Worm (Caenorhabditis elegans) whole organism, L4 larva: Measurements from ENCODE around the gene cdka-1.

Source experiments
- F10B5.3 ChIP-seq: sonication (generic microtip); optimal IDR thresholded peaks from 2 replicates; lab custom pipeline; 2016; ENCODE audit warnings: mild to moderate bottlenecking, missing genetic modification characterization, missing compliant biosample characterization
- T20F7.1 ChIP-seq: fragments of 200-800 bp; sonication (Bioruptor generic); optimal IDR thresholded peaks from 2 replicates; lab custom pipeline; 2018; ENCODE audit warnings: mild to moderate bottlenecking, missing genetic modification characterization, missing compliant biosample characterization
- Y75B8A.6 ChIP-seq: fragments of 200-800 bp; sonication (Bioruptor generic); IDR thresholded peaks from 2 replicates; pipeline ENCODE4 v1.3.6; 2022; ENCODE audit warnings: missing genetic modification reagents, missing genetic modification characterization, missing compliant biosample characterization
- ZK337.2 ChIP-seq: fragments of 200-800 bp; sonication (Bioruptor generic); IDR thresholded peaks from 2 replicates; pipeline ENCODE4 v1.3.6; 2022; ENCODE audit warnings: missing genetic modification reagents, missing genetic modification characterization, missing compliant biosample characterization
- aha-1 ChIP-seq: fragments of 150-350 bp; peaks from one replicate; lab custom pipeline; 2014; ENCODE audit warnings: missing biosample characterization, missing genetic modification characterization
- aly-2 ChIP-seq: sonication (generic microtip); optimal IDR thresholded peaks from 2 replicates; lab custom pipeline; 2018; ENCODE audit warnings: missing biosample characterization, missing genetic modification characterization
- ama-1 ChIP-seq: fragments of 150-350 bp; optimal IDR thresholded peaks from 2 replicates; lab custom pipeline; 2014; ENCODE audit warnings: inconsistent platforms, mixed read lengths
- attf-4 ChIP-seq: sonication (generic microtip); optimal IDR thresholded peaks from 3 replicates; lab custom pipeline; 2017; ENCODE audit warnings: missing biosample characterization, missing genetic modification characterization
- ceh-32 ChIP-seq: sonication (generic microtip); optimal IDR thresholded peaks from 2 replicates; lab custom pipeline; 2016; ENCODE audit warnings: mild to moderate bottlenecking, missing genetic modification characterization, missing compliant biosample characterization; ENCODE audit not compliant: poor library complexity
- ceh-62 ChIP-seq: sonication (generic microtip); optimal IDR thresholded peaks from 2 replicates; lab custom pipeline; 2017; ENCODE audit warnings: missing biosample characterization, missing genetic modification characterization
- ceh-82 ChIP-seq: sonication (generic microtip); optimal IDR thresholded peaks from 2 replicates; lab custom pipeline; 2017; ENCODE audit warnings: missing biosample characterization, missing genetic modification characterization
- daf-16 ChIP-seq, 3 experiments: sonication (generic microtip); optimal IDR thresholded peaks; 2 replicates each; lab custom pipeline; 2016 to 2017; ENCODE audit warnings: missing genetic modification characterization in 3 of 3, missing genetic modification reagents in 3 of 3, mild to moderate bottlenecking in 2 of 3, missing compliant biosample characterization in 2 of 3, missing biosample characterization in 1 of 3, moderate library complexity in 1 of 3
- daf-8 ChIP-seq: fragments of 200-800 bp; sonication (Bioruptor generic); IDR thresholded peaks from 2 replicates; pipeline ENCODE4 v1.3.6; 2022; ENCODE audit warnings: missing genetic modification characterization, missing compliant biosample characterization
- dmd-6 ChIP-seq: fragments of 200-800 bp; sonication (Bioruptor generic); IDR thresholded peaks from 2 replicates; pipeline ENCODE4 v1.3.6; 2022; ENCODE audit warnings: missing genetic modification reagents, missing genetic modification characterization, missing compliant biosample characterization
- dmd-8 ChIP-seq: fragments of 200-800 bp; sonication (Bioruptor generic); IDR thresholded peaks from 2 replicates; pipeline ENCODE4 v1.3.6; 2022; ENCODE audit warnings: missing genetic modification characterization, missing compliant biosample characterization
- dpl-1 ChIP-seq: fragments of 150-350 bp; optimal IDR thresholded peaks from 2 replicates; lab custom pipeline; 2014; ENCODE audit warnings: missing biosample characterization, missing genetic modification reagents, missing genetic modification characterization
- fkh-10 ChIP-seq: fragments of 150-350 bp; optimal IDR thresholded peaks from 2 replicates; lab custom pipeline; 2014; ENCODE audit warnings: missing biosample characterization, missing genetic modification reagents, missing genetic modification characterization
- fos-1 ChIP-seq: fragments of 150-350 bp; optimal IDR thresholded peaks from 2 replicates; lab custom pipeline; 2014; ENCODE audit warnings: missing biosample characterization, missing genetic modification characterization
- gei-8 ChIP-seq: fragments of 200-800 bp; sonication (Bioruptor generic); optimal IDR thresholded peaks from 2 replicates; lab custom pipeline; 2018; ENCODE audit warnings: mild to moderate bottlenecking, missing genetic modification characterization, missing compliant biosample characterization
- hmg-1.1 ChIP-seq: fragments of 200-800 bp; sonication (Bioruptor generic); IDR thresholded peaks from 2 replicates; pipeline ENCODE4 v1.3.6; 2022; ENCODE audit warnings: missing genetic modification reagents, missing genetic modification characterization, missing compliant biosample characterization
- lim-7 ChIP-seq: fragments of 200-800 bp; sonication (Bioruptor generic); IDR thresholded peaks from 2 replicates; pipeline ENCODE4 v1.3.6; 2022; ENCODE audit warnings: missing genetic modification characterization, missing compliant biosample characterization
- lin-1 ChIP-seq: fragments of 200-800 bp; sonication (Bioruptor generic); IDR thresholded peaks from 2 replicates; pipeline ENCODE4 v1.3.6; 2022; ENCODE audit warnings: missing genetic modification reagents, missing genetic modification characterization, missing compliant biosample characterization
- lin-29 ChIP-seq: fragments of 200-800 bp; sonication (Bioruptor generic); IDR thresholded peaks from 2 replicates; pipeline ENCODE4 v1.3.6; 2022; ENCODE audit warnings: missing genetic modification reagents, missing genetic modification characterization, missing compliant biosample characterization
- lin-38 ChIP-seq: fragments of 200-800 bp; sonication (Bioruptor generic); IDR thresholded peaks from 2 replicates; pipeline ENCODE4 v1.3.6; 2022; ENCODE audit warnings: missing genetic modification reagents, missing genetic modification characterization, missing compliant biosample characterization
- lin-39 ChIP-seq: fragments of 150-350 bp; optimal IDR thresholded peaks from 2 replicates; lab custom pipeline; 2014; ENCODE audit warnings: missing biosample characterization, missing genetic modification reagents, missing genetic modification characterization
- lir-3 ChIP-seq: sonication (generic microtip); optimal IDR thresholded peaks from 2 replicates; lab custom pipeline; 2016; ENCODE audit warnings: mild to moderate bottlenecking, missing genetic modification characterization, missing compliant biosample characterization
- madf-9 ChIP-seq: fragments of 200-800 bp; sonication (Bioruptor generic); conservative IDR thresholded peaks from 2 replicates; pipeline ENCODE4 v1.3.6; 2022; ENCODE audit warnings: missing genetic modification reagents, missing genetic modification characterization, missing compliant biosample characterization
- mdl-1 ChIP-seq, 2 experiments: fragments of 150-350 bp in 1 of 2; sonication (generic microtip) in 1 of 2; optimal IDR thresholded peaks; 2 replicates each; lab custom pipeline; 2014 to 2017; ENCODE audit warnings: missing biosample characterization in 2 of 2, missing genetic modification characterization in 2 of 2
- mdt-29 ChIP-seq: fragments of 200-800 bp; sonication (Bioruptor generic); IDR thresholded peaks from 2 replicates; pipeline ENCODE4 v1.3.6; 2022; ENCODE audit warnings: missing genetic modification reagents, missing genetic modification characterization, missing compliant biosample characterization
- mep-1 ChIP-seq: fragments of 150-350 bp; sonication (generic microtip); optimal IDR thresholded peaks from 3 replicates; lab custom pipeline; 2014; ENCODE audit warnings: missing biosample characterization, missing genetic modification characterization
- mxl-2 ChIP-seq: fragments of 200-800 bp; sonication (Bioruptor generic); conservative IDR thresholded peaks from 2 replicates; pipeline ENCODE4 v1.3.6; 2022; ENCODE audit warnings: missing genetic modification reagents, missing genetic modification characterization, missing compliant biosample characterization
- mxl-3 ChIP-seq: fragments of 200-800 bp; sonication (Bioruptor generic); optimal IDR thresholded peaks from 2 replicates; lab custom pipeline; 2018; ENCODE audit warnings: mild to moderate bottlenecking, missing genetic modification characterization, missing compliant biosample characterization
- nhr-10 ChIP-seq: fragments of 150-350 bp; optimal IDR thresholded peaks from 2 replicates; lab custom pipeline; 2014; ENCODE audit warnings: missing biosample characterization, missing genetic modification characterization
- nhr-102 ChIP-seq: sonication (generic microtip); optimal IDR thresholded peaks from 2 replicates; lab custom pipeline; 2016; ENCODE audit warnings: mild to moderate bottlenecking, missing genetic modification characterization, moderate library complexity, missing compliant biosample characterization
- nhr-237 ChIP-seq: sonication (generic microtip); optimal IDR thresholded peaks from 2 replicates; lab custom pipeline; 2017; ENCODE audit warnings: missing biosample characterization, missing genetic modification characterization
- nhr-25 ChIP-seq: sonication (generic microtip); optimal IDR thresholded peaks from 2 replicates; lab custom pipeline; 2017; ENCODE audit warnings: missing genetic modification characterization, mild to moderate bottlenecking, missing compliant biosample characterization, antibody characterized with exemption, moderate library complexity, borderline replicate concordance; ENCODE audit not compliant: insufficient read depth
- nhr-28 ChIP-seq: fragments of 150-350 bp; optimal IDR thresholded peaks from 2 replicates; lab custom pipeline; 2014; ENCODE audit warnings: missing biosample characterization, missing genetic modification characterization
- nhr-77 ChIP-seq: fragments of 150-350 bp; optimal IDR thresholded peaks from 2 replicates; lab custom pipeline; 2014; ENCODE audit warnings: missing biosample characterization, missing genetic modification characterization
- pha-4 ChIP-seq, 2 experiments: fragments of 150-350 bp in 1 of 2; fragments of 200-800 bp in 1 of 2; sonication (Bioruptor generic) in 1 of 2; IDR thresholded peaks in 1 of 2; optimal IDR thresholded peaks in 1 of 2; 2 replicates each; pipeline versions ENCODE4 v1.3.6 to Lab custom; 2014 to 2022; ENCODE audit warnings: missing genetic modification characterization in 2 of 2, missing genetic modification reagents in 2 of 2, missing biosample characterization in 1 of 2, missing compliant biosample characterization in 1 of 2
- php-3 ChIP-seq: fragments of 200-800 bp; sonication (Bioruptor generic); IDR thresholded peaks from 2 replicates; pipeline ENCODE4 v1.3.6; 2022; ENCODE audit warnings: missing genetic modification reagents, missing genetic modification characterization, missing compliant biosample characterization
- pqm-1 ChIP-seq: sonication (generic microtip); optimal IDR thresholded peaks from 2 replicates; lab custom pipeline; 2017; ENCODE audit warnings: missing biosample characterization, missing genetic modification characterization
- saeg-2 ChIP-seq: fragments of 200-800 bp; sonication (Bioruptor generic); IDR thresholded peaks from 2 replicates; pipeline ENCODE4 v1.3.6; 2022; ENCODE audit warnings: missing genetic modification reagents, missing genetic modification characterization, missing compliant biosample characterization
- set-16 ChIP-seq: fragments of 200-800 bp; sonication (Bioruptor generic); IDR thresholded peaks from 2 replicates; pipeline ENCODE4 v1.3.6; 2022; ENCODE audit warnings: missing genetic modification reagents, missing genetic modification characterization, missing compliant biosample characterization
- snpc-4 ChIP-seq: fragments of 150-350 bp; optimal IDR thresholded peaks from 2 replicates; lab custom pipeline; 2014; ENCODE audit warnings: missing biosample characterization, missing genetic modification characterization
- spr-1 ChIP-seq: sonication (generic microtip); optimal IDR thresholded peaks from 2 replicates; lab custom pipeline; 2016; ENCODE audit warnings: mild to moderate bottlenecking, missing genetic modification characterization, missing compliant biosample characterization
- unc-62 ChIP-seq, 3 experiments: fragments of 150-350 bp in 1 of 3; sonication (generic microtip); optimal IDR thresholded peaks in 2 of 3; peaks in 1 of 3; 1 replicate in 1 of 3; 2 replicates in 2 of 3; lab custom pipeline; 2014 to 2017; ENCODE audit warnings: missing biosample characterization in 3 of 3, missing genetic modification characterization in 3 of 3, missing genetic modification reagents in 3 of 3, missing genotype in 1 of 3
- zag-1 ChIP-seq: fragments of 150-350 bp; optimal IDR thresholded peaks from 2 replicates; lab custom pipeline; 2014; ENCODE audit warnings: missing biosample characterization, missing genetic modification characterization
- zfp-3 ChIP-seq: fragments of 200-800 bp; sonication (Bioruptor generic); conservative IDR thresholded peaks from 2 replicates; pipeline ENCODE4 v1.3.6; 2022; ENCODE audit warnings: missing genetic modification reagents, missing genetic modification characterization, missing compliant biosample characterization

The cdka-1 gene

ce11 chrIII:4688965-4689364 lies 30.4 kb downstream of the cdka-1 start, which contains the start of gene ppat-1:
TSS of gene ppat-1 (plus strand) at chrIII:4689280.
- TF ChIP-seq php-3: 0 out of 2 replicates have a peak, but pooled peaks have one; percentile 14
- peak; percentile 75 for TF ChIP-seq aha-1
- TF ChIP-seq hmg-1.1 (GFP tag; lab: Robert Waterston, UW): no peak
- TF ChIP-seq daf-16 (GFP tag; optimal IDR thresholded peaks at IDR 0.05; lab: Kevin White, UChicago): no peak
- peak; percentile 73 for TF ChIP-seq daf-16 (tag; optimal IDR thresholded peaks at IDR 0.05; lab: Kevin White, UChicago)
- no peak for TF ChIP-seq T20F7.1 (GFP tag; lab: Kevin White, UChicago)
- no peak; the same call in 1 of the 2 replicates for TF ChIP-seq dmd-6
- TF ChIP-seq, all 104 proteins: peak for 3

DNA sequence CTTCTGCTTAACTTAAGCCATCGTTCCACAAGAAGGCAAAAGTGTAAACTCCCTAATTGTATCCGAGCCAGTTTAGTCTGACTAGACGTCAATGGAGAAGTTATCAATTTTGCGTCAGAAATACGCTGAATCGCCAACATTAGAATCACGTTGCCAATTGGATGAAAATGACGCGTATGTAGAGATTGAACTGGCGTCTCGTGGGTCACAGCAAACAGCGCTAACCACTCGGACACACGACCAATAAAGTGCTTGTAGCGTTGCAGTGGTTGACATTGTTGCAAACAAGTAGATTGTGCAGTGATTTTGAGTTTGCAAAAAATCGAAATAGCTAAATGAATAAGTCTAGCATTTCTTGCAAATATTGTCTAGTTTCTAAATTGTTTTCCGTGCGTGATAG lies 31.0 kb downstream of the cdka-1 start:
- no peak for TF ChIP-seq zag-1 (tag; lab: Kevin White, UChicago)
- TF ChIP-seq nhr-28 (tag; lab: Kevin White, UChicago): peak; percentile 48
- TF ChIP-seq pqm-1: peak; percentile 53
- no peak for TF ChIP-seq nhr-10 (tag; lab: Kevin White, UChicago)
- TF ChIP-seq madf-9 (GFP tag; lab: Robert Waterston, UW): peak; percentile 82
- peak; percentile 59 for TF ChIP-seq nhr-102 (tag; lab: Kevin White, UChicago)
- TF ChIP-seq mxl-3 (GFP tag; lab: Kevin White, UChicago): peak; percentile 96
- 0 out of 2 replicates have a peak, but pooled peaks have one; percentile 14 for TF ChIP-seq lin-29
- TF ChIP-seq lir-3 (tag; lab: Kevin White, UChicago): peak; percentile 75
- peak; percentile 18 for TF ChIP-seq nhr-77 (tag; lab: Kevin White, UChicago)
- TF ChIP-seq ceh-62 (tag; lab: Kevin White, UChicago): no peak
- peak; percentile 89 for TF ChIP-seq pha-4 (GFP tag; IDR thresholded peaks at IDR 0.05; lab: Robert Waterston, UW)
- peak; percentile 53 for TF ChIP-seq pha-4 (tag; optimal IDR thresholded peaks at IDR 0.05; lab: Kevin White, UChicago)
- no peak for TF ChIP-seq nhr-25
- TF ChIP-seq mdl-1 (tag; optimal IDR thresholded peaks at IDR 0.05; lab: Kevin White, UChicago): peak in 1 of 2 experiments; percentile 73
- TF ChIP-seq nhr-237 (tag; lab: Kevin White, UChicago): no peak
- peak; percentile 84 for TF ChIP-seq gei-8
- no peak for TF ChIP-seq snpc-4
- TF ChIP-seq zfp-3 (GFP tag; lab: Robert Waterston, UW): peak; percentile 86
- peak; percentile 83 for TF ChIP-seq lin-38 (GFP tag; lab: Robert Waterston, UW)
- TF ChIP-seq spr-1 (tag; lab: Kevin White, UChicago): peak; percentile 81
- TF ChIP-seq dmd-8 (GFP tag; lab: Robert Waterston, UW): peak; percentile 93
- TF ChIP-seq set-16 (GFP tag; lab: Robert Waterston, UW): no peak
- TF ChIP-seq aly-2 (tag; lab: Kevin White, UChicago): peak; percentile 40
- no peak for TF ChIP-seq unc-62 (GFP tag; optimal IDR thresholded peaks at IDR 0.05 in 1 of 2; lab: Kevin White, UChicago)
- no peak for TF ChIP-seq unc-62 (tag; optimal IDR thresholded peaks at IDR 0.05; lab: Kevin White, UChicago)
- peak; percentile 86 for TF ChIP-seq lin-1 (GFP tag; lab: Robert Waterston, UW)
- TF ChIP-seq saeg-2 (GFP tag; lab: Robert Waterston, UW): 0 out of 2 replicates have a peak, but pooled peaks have one; percentile 34
- TF ChIP-seq Y75B8A.6 (GFP tag; lab: Robert Waterston, UW): no peak; the same call in 1 of the 2 replicates
- peak; percentile 60 for TF ChIP-seq dpl-1 (GFP tag; lab: Kevin White, UChicago)
- no peak for TF ChIP-seq fkh-10
- TF ChIP-seq attf-4 (tag; lab: Kevin White, UChicago): no peak
- no peak for TF ChIP-seq ceh-32 (tag; lab: Kevin White, UChicago)
- TF ChIP-seq ZK337.2: no peak
- no peak for TF ChIP-seq ama-1 (lab: Kevin White, UChicago)
- TF ChIP-seq mep-1 (tag; lab: Kevin White, UChicago): peak; percentile 79
- 0 out of 2 replicates have a peak, but pooled peaks have one; percentile 66 for TF ChIP-seq mxl-2 (GFP tag; lab: Robert Waterston, UW)
- no peak for TF ChIP-seq fos-1 (tag; lab: Kevin White, UChicago)
- TF ChIP-seq lin-39 (tag; lab: Kevin White, UChicago): no peak
- peak; percentile 60 for TF ChIP-seq F10B5.3 (tag; lab: Kevin White, UChicago)
- TF ChIP-seq ceh-82 (tag; lab: Kevin White, UChicago): no peak
- TF ChIP-seq mdt-29 (GFP tag; lab: Robert Waterston, UW): peak; percentile 84; the same call in 1 of the 2 replicates
- peak; percentile 96 for TF ChIP-seq lim-7
- TF ChIP-seq php-3: peak; percentile 55
- TF ChIP-seq daf-8 (GFP tag; lab: Robert Waterston, UW): 0 out of 2 replicates have a peak, but pooled peaks have one; percentile 59
